Worm (Caenorhabditis elegans): ENCODE measurements around the gene klp-4.

DNA sequence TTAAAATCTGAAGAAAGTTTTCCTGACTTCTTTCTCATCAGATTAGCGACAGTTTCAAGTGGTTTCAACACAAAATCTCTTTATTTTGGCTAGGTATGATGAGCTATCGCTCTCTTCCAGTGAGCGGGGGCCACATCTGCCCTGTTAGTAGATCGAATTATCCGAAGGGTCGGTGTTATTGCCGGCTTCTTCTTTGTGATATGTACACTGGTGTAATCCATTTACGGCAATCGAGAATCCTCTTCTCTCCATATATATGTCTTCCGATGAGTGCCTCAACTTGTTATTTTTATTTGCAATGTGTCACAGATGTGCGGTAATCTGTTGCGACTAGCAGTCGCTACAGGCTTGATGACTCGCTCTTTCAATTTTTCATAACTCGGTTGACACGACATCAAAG lies 23.8 kb upstream of the klp-4 start:
- no peak for TF ChIP-seq dpl-1 (GFP tag; optimal IDR thresholded peaks at IDR 0.05)
- no peak for TF ChIP-seq ztf-11 (tag; optimal IDR thresholded peaks at IDR 0.05)
- TF ChIP-seq spr-1 (tag; optimal IDR thresholded peaks at IDR 0.05), result no peak
- no peak for TF ChIP-seq nhr-76 (tag; optimal IDR thresholded peaks at IDR 0.05)
- no peak for TF ChIP-seq madf-9 (GFP tag; conservative IDR thresholded peaks at IDR 0.05)
- no peak for TF ChIP-seq nhr-25 (tag; optimal IDR thresholded peaks at IDR 0.05; ENCODE audit: borderline replicate concordance, insufficient read depth)
- TF ChIP-seq zag-1 (tag; optimal IDR thresholded peaks at IDR 0.05), result no peak
- no peak for TF ChIP-seq ceh-28 (tag; optimal IDR thresholded peaks at IDR 0.05)
- no peak for TF ChIP-seq lin-15B (tag; optimal IDR thresholded peaks at IDR 0.05)
- no peak for TF ChIP-seq D1046.2 (GFP tag; IDR thresholded peaks at IDR 0.05)
- no peak for TF ChIP-seq daf-16 (GFP tag; optimal IDR thresholded peaks at IDR 0.05)
- no peak for TF ChIP-seq daf-16 (tag; optimal IDR thresholded peaks at IDR 0.05)
- TF ChIP-seq lsy-2 (tag; optimal IDR thresholded peaks at IDR 0.05), result no peak

Data from whole organism, L4 larva.